Worm (Caenorhabditis elegans) whole organism, midembryonic: ENCODE data around the gene rps-14.

Source experiments
- T22C8.4 ChIP-seq: fragments of 200-800 bp; sonication (Bioruptor generic); IDR thresholded peaks from 2 replicates; pipeline ENCODE4 v1.3.6; 2022; ENCODE audit warnings: missing genetic modification characterization, missing compliant biosample characterization
- cog-1 ChIP-seq: sonication (generic microtip); optimal IDR thresholded peaks from 2 replicates; lab custom pipeline; 2016; ENCODE audit warnings: missing genetic modification characterization, missing compliant biosample characterization
- flt-1 ChIP-seq: fragments of 200-800 bp; sonication (Bioruptor generic); IDR thresholded peaks from 2 replicates; pipeline ENCODE4 v1.3.6; 2022; ENCODE audit warnings: missing genetic modification characterization, missing compliant biosample characterization
- klf-2 ChIP-seq: fragments of 200-800 bp; sonication (Bioruptor generic); conservative IDR thresholded peaks from 2 replicates; pipeline ENCODE4 v1.3.6; 2022; ENCODE audit warnings: missing genetic modification reagents, missing genetic modification characterization, missing compliant biosample characterization
- tab-1 ChIP-seq: fragments of 200-800 bp; sonication (Bioruptor generic); IDR thresholded peaks from 2 replicates; pipeline ENCODE4 v1.3.6; 2022; ENCODE audit warnings: missing genetic modification characterization, missing compliant biosample characterization
- ztf-23 ChIP-seq: fragments of 200-800 bp; sonication (Bioruptor generic); IDR thresholded peaks from 2 replicates; pipeline ENCODE4 v1.3.6; 2022; ENCODE audit warnings: missing genetic modification reagents, missing genetic modification characterization, missing compliant biosample characterization
- ztf-29 ChIP-seq: fragments of 200-800 bp; sonication (Bioruptor generic); IDR thresholded peaks from 2 replicates; pipeline ENCODE4 v1.3.6; 2022; ENCODE audit warnings: missing genetic modification reagents, missing genetic modification characterization, missing compliant biosample characterization

- TF ChIP-seq flt-1 (GFP tag; lab: Robert Waterston, UW) (no peak), ztf-29 (GFP tag; lab: Robert Waterston, UW) (no peak), ztf-23 (no peak), T22C8.4 (GFP tag; lab: Robert Waterston, UW) (no peak), tab-1 (GFP tag; lab: Robert Waterston, UW) (no peak), klf-2 (no peak), cog-1 (no peak)
Measured at ce11 chrIII:7210486-7210885, 31.1 kb upstream of the rps-14 start.
